Worm (Caenorhabditis elegans) whole organism, young adult: ENCODE data around the gene C24H10.2.
A peak's percentile ranks its signal among the peaks of the same experiment; 100 is the strongest.

Source experiments
- B0019.2 ChIP-seq: fragments of 200-800 bp; sonication (Bioruptor generic); conservative IDR thresholded peaks from 2 replicates; pipeline ENCODE4 v1.3.6; 2022; ENCODE audit warnings: missing genetic modification reagents, missing genetic modification characterization, missing compliant biosample characterization
- F33H1.4 ChIP-seq: fragments of 200-800 bp; sonication (Bioruptor generic); IDR thresholded peaks from 2 replicates; pipeline ENCODE4 v1.3.6; 2022; ENCODE audit warnings: missing genetic modification reagents, missing genetic modification characterization, missing compliant biosample characterization
- F37B4.10 ChIP-seq: fragments of 200-800 bp; sonication (Bioruptor generic); IDR thresholded peaks from 2 replicates; pipeline ENCODE4 v1.3.6; 2022; ENCODE audit warnings: missing genetic modification characterization, missing compliant biosample characterization
- ccch-3 ChIP-seq: fragments of 200-800 bp; sonication (Bioruptor generic); optimal IDR thresholded peaks from 2 replicates; lab custom pipeline; 2018; ENCODE audit warnings: mild to moderate bottlenecking, missing genetic modification characterization, missing compliant biosample characterization
- ceh-27 ChIP-seq: fragments of 200-800 bp; sonication (Bioruptor generic); optimal IDR thresholded peaks from 2 replicates; lab custom pipeline; 2018; ENCODE audit warnings: mild to moderate bottlenecking, missing genetic modification characterization, moderate library complexity, missing compliant biosample characterization
- ceh-91 ChIP-seq: fragments of 200-800 bp; sonication (Bioruptor generic); IDR thresholded peaks from 2 replicates; pipeline ENCODE4 v1.3.6; 2022; ENCODE audit warnings: missing genetic modification reagents, missing genetic modification characterization, missing compliant biosample characterization
- die-1 ChIP-seq: sonication (generic microtip); optimal IDR thresholded peaks from 2 replicates; lab custom pipeline; 2016; ENCODE audit warnings: missing genotype, mild to moderate bottlenecking, missing genetic modification characterization, missing compliant biosample characterization
- dpff-1 ChIP-seq: sonication (generic microtip); optimal IDR thresholded peaks from 2 replicates; lab custom pipeline; 2017; ENCODE audit warnings: mild to moderate bottlenecking, missing genetic modification characterization, missing compliant biosample characterization
- egl-18 ChIP-seq: fragments of 200-800 bp; sonication (Bioruptor generic); IDR thresholded peaks from 2 replicates; pipeline ENCODE4 v1.3.6; 2022; ENCODE audit warnings: missing genetic modification reagents, missing genetic modification characterization, missing compliant biosample characterization
- egl-44 ChIP-seq: fragments of 200-800 bp; sonication (Bioruptor generic); IDR thresholded peaks from 2 replicates; pipeline ENCODE4 v1.3.6; 2022; ENCODE audit warnings: missing genetic modification reagents, missing genetic modification characterization, missing compliant biosample characterization
- ekl-4 ChIP-seq: fragments of 200-800 bp; sonication (Bioruptor generic); IDR thresholded peaks from 2 replicates; pipeline ENCODE4 v1.3.6; 2022; ENCODE audit warnings: missing genetic modification reagents, missing genetic modification characterization, missing compliant biosample characterization
- him-1 ChIP-seq: sonication (generic microtip); optimal IDR thresholded peaks from 2 replicates; lab custom pipeline; 2016; ENCODE audit warnings: missing genotype, missing genetic modification reagents, missing genetic modification characterization, missing compliant biosample characterization
- hrde-1 ChIP-seq: sonication (generic microtip); optimal IDR thresholded peaks from 2 replicates; lab custom pipeline; 2016; ENCODE audit warnings: missing genetic modification characterization, mild to moderate bottlenecking, missing compliant biosample characterization, moderate library complexity, missing genotype, missing genetic modification reagents, borderline replicate concordance
- lag-1 ChIP-seq: fragments of 200-800 bp; sonication (Bioruptor generic); IDR thresholded peaks from 2 replicates; pipeline ENCODE4 v1.3.6; 2022; ENCODE audit warnings: missing genetic modification reagents, missing genetic modification characterization, missing compliant biosample characterization
- let-526 ChIP-seq: fragments of 200-800 bp; sonication (Bioruptor generic); IDR thresholded peaks from 2 replicates; pipeline ENCODE4 v1.3.6; 2022; ENCODE audit warnings: missing genetic modification reagents, missing genetic modification characterization, missing compliant biosample characterization
- madf-3 ChIP-seq: fragments of 200-800 bp; sonication (Bioruptor generic); IDR thresholded peaks from 2 replicates; pipeline ENCODE4 v1.3.6; 2022; ENCODE audit warnings: missing genetic modification reagents, missing genetic modification characterization, missing compliant biosample characterization
- madf-8 ChIP-seq: fragments of 200-800 bp; sonication (Bioruptor generic); conservative IDR thresholded peaks from 2 replicates; pipeline ENCODE4 v1.3.6; 2022; ENCODE audit warnings: missing genetic modification reagents, missing genetic modification characterization, missing compliant biosample characterization
- mcd-1 ChIP-seq: fragments of 200-800 bp; sonication (Bioruptor generic); IDR thresholded peaks from 2 replicates; pipeline ENCODE4 v1.3.6; 2022; ENCODE audit warnings: missing genetic modification reagents, missing genetic modification characterization, missing compliant biosample characterization
- mes-4 ChIP-seq: sonication (generic microtip); optimal IDR thresholded peaks from 2 replicates; lab custom pipeline; 2016; ENCODE audit warnings: missing genotype, missing genetic modification characterization, missing compliant biosample characterization
- mxl-1 ChIP-seq: sonication (generic microtip); optimal IDR thresholded peaks from 2 replicates; lab custom pipeline; 2016; ENCODE audit warnings: missing genetic modification characterization, missing compliant biosample characterization
- nfya-1 ChIP-seq: sonication (generic microtip); optimal IDR thresholded peaks from 2 replicates; lab custom pipeline; 2017; ENCODE audit warnings: antibody characterized with exemption, missing compliant biosample characterization, missing genetic modification characterization, borderline replicate concordance; ENCODE audit not compliant: insufficient read depth
- nfyb-1 ChIP-seq: fragments of 200-800 bp; sonication (Bioruptor generic); IDR thresholded peaks from 2 replicates; pipeline ENCODE4 v1.3.6; 2022; ENCODE audit warnings: missing genetic modification reagents, missing genetic modification characterization, missing compliant biosample characterization
- nhr-120 ChIP-seq: fragments of 200-800 bp; sonication (Bioruptor generic); IDR thresholded peaks from 2 replicates; pipeline ENCODE4 v1.3.6; 2022; ENCODE audit warnings: missing genetic modification characterization, missing compliant biosample characterization
- nhr-90 ChIP-seq: sonication (generic microtip); optimal IDR thresholded peaks from 2 replicates; lab custom pipeline; 2016; ENCODE audit warnings: missing genotype, mild to moderate bottlenecking, missing genetic modification characterization, missing compliant biosample characterization
- pbrm-1 ChIP-seq: fragments of 200-800 bp; sonication (Bioruptor generic); IDR thresholded peaks from 2 replicates; pipeline ENCODE4 v1.3.6; 2022; ENCODE audit warnings: missing genetic modification reagents, missing genetic modification characterization, missing compliant biosample characterization
- repo-1 ChIP-seq: sonication (generic microtip); optimal IDR thresholded peaks from 2 replicates; lab custom pipeline; 2017; ENCODE audit warnings: mild to moderate bottlenecking, missing genetic modification characterization, missing compliant biosample characterization
- rpc-1 ChIP-seq, 2 experiments: fragments of 150-350 bp in 1 of 2; sonication (generic microtip) in 1 of 2; optimal IDR thresholded peaks; 2 replicates each; lab custom pipeline; 2014 to 2018; ENCODE audit warnings: missing biosample characterization in 1 of 2, missing genetic modification characterization in 1 of 2, missing genetic modification reagents in 1 of 2, missing genotype in 1 of 2
- snpc-4 ChIP-seq, 5 experiments: fragments of 150-350 bp in 1 of 5; sonication (generic microtip) in 4 of 5; optimal IDR thresholded peaks; 2 replicates each; lab custom pipeline; 2014 to 2018; ENCODE audit warnings: missing genetic modification characterization in 5 of 5, missing biosample characterization in 3 of 5, antibody characterized with exemption in 2 of 5, mild to moderate bottlenecking in 2 of 5, missing compliant biosample characterization in 2 of 5, missing genotype in 2 of 5, moderate library complexity in 2 of 5, missing genetic modification reagents in 1 of 5
- tbx-9 ChIP-seq: sonication (generic microtip); optimal IDR thresholded peaks from 2 replicates; lab custom pipeline; 2016; ENCODE audit warnings: borderline replicate concordance, missing genetic modification characterization, inconsistent platforms, missing compliant biosample characterization
- zim-3 ChIP-seq: sonication (generic microtip); optimal IDR thresholded peaks from 2 replicates; lab custom pipeline; 2017; ENCODE audit warnings: mild to moderate bottlenecking, missing genetic modification characterization, moderate library complexity, missing compliant biosample characterization
- ztf-25 ChIP-seq: fragments of 200-800 bp; sonication (Bioruptor generic); IDR thresholded peaks from 2 replicates; pipeline ENCODE4 v1.3.6; 2022; ENCODE audit warnings: missing genetic modification reagents, missing genetic modification characterization, missing compliant biosample characterization
- ztf-28 ChIP-seq: fragments of 200-800 bp; sonication (Bioruptor generic); IDR thresholded peaks from 2 replicates; pipeline ENCODE4 v1.3.6; 2022; ENCODE audit warnings: missing genetic modification reagents, missing genetic modification characterization, missing compliant biosample characterization

C24H10.2 gene

ce11 chrX:5022682-5023081, 41.7 kb upstream of the C24H10.2 start (continued):
- no peak for TF ChIP-seq B0019.2 (GFP tag; lab: Robert Waterston, UW)
- no peak for TF ChIP-seq dpff-1 (tag; lab: Kevin White, UChicago)
- peak; percentile 84 for TF ChIP-seq die-1
- peak; percentile 57 for TF ChIP-seq zim-3
- peak; percentile 23 for TF ChIP-seq mes-4 (tag; lab: Kevin White, UChicago)
- TF ChIP-seq rpc-1 (optimal IDR thresholded peaks at IDR 0.05; lab: Kevin White, UChicago) = peak; percentile 81
- TF ChIP-seq rpc-1 (tag; optimal IDR thresholded peaks at IDR 0.05; lab: Kevin White, UChicago) = peak; percentile 87
- TF ChIP-seq repo-1 (tag; lab: Kevin White, UChicago) = no peak
- peak; percentile 1 for TF ChIP-seq hrde-1 (tag; lab: Kevin White, UChicago)
- peak; percentile 83 for TF ChIP-seq nhr-90 (tag; lab: Kevin White, UChicago)
- TF ChIP-seq nfyb-1 (GFP tag; lab: Robert Waterston, UW) = peak; percentile 69
- TF ChIP-seq him-1 (tag; lab: Kevin White, UChicago) = peak; percentile 83
- peak; percentile 91 for TF ChIP-seq ztf-28
- peak; percentile 18 for TF ChIP-seq mxl-1 (tag; lab: Kevin White, UChicago)
- peak; percentile 90 for TF ChIP-seq pbrm-1 (GFP tag; lab: Robert Waterston, UW)
- TF ChIP-seq F37B4.10 (GFP tag; lab: Robert Waterston, UW) = no peak

DNA sequence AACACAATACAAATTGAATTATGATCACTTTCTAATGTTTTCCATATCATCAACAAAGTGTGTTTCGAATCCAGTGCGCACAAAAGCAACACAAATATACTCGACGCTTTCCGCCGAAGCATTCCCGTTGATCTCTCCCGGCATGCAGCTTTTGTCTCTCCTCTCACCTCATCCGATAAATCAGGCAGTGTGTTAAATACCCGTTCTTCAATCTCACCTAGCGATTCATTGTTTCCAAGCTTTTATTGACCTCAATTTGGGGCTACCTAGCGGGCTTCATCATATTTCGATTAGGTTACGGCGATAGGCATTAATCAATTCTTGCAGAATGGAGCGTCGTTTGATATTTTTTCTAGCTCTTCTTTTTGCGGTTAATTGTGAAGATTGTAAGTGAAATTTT, 40.1 kb upstream of the C24H10.2 start, which contains the start of gene ZC449.1:
Gene ZC449.1 (plus strand): TSS at position 121 of the 400 bp plus-strand sequence.
- TF ChIP-seq die-1 (no peak), tbx-9 (no peak), lag-1 (GFP tag; lab: Robert Waterston, UW) (no peak)

ce11 chrX:5026461-5026860, 37.9 kb upstream of the C24H10.2 start:
- TF ChIP-seq let-526 (GFP tag; lab: Robert Waterston, UW) (no peak), egl-44 (GFP tag; lab: Robert Waterston, UW) (no peak), rpc-1 (optimal IDR thresholded peaks at IDR 0.05; lab: Kevin White, UChicago) (no peak), rpc-1 (tag; optimal IDR thresholded peaks at IDR 0.05; lab: Kevin White, UChicago) (no peak), ceh-91 (no peak), snpc-4 (GFP tag; optimal IDR thresholded peaks at IDR 0.05; lab: Kevin White, UChicago) (no peak), snpc-4 (tag; optimal IDR thresholded peaks at IDR 0.05; lab: Kevin White, UChicago) (no peak), nhr-120 (GFP tag; lab: Robert Waterston, UW) (no peak), egl-18 (no peak), mxl-1 (tag; lab: Kevin White, UChicago) (no peak), ccch-3 (GFP tag; lab: Kevin White, UChicago) (no peak)
- TF ChIP-seq, all 124 proteins: peak for 0

DNA sequence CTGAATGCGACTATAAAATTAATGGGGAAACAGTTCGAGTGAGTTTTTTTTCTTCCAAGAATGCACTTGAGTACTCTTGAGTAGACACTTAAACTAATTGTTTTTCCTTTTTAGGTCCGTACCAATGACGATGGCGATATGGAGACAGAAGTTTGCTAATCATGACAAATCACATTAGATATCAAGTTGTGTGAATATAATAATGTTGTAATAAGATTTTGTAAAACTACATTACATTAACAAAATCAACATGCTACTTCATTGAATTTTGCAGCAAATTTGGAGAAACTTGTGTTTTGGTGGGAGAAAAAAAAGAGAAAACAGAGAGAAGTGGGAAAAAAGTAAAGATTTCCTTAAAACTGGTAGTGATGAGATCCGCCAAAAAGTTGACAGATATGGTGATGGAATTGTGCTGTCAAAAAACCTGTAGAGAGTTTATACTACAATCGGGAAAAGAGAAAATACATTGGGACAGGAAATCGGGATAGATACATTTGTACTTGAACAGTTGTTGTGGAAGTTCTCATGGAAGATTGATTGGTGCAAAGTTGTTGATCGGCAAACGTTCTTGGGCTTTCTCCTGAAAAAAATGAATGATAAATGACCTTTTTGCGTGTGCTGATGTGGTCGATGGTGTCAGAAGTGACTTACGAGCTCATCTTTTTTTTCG, 36.3 kb upstream of the C24H10.2 start:
- TF ChIP-seq ztf-25 (GFP tag; lab: Robert Waterston, UW) (no peak), ceh-27 (GFP tag; lab: Kevin White, UChicago) (peak; percentile 73)

- TF ChIP-seq ekl-4 (GFP tag; lab: Robert Waterston, UW) = no peak
- no peak for TF ChIP-seq madf-3 (GFP tag; lab: Robert Waterston, UW)
- TF ChIP-seq rpc-1 (optimal IDR thresholded peaks at IDR 0.05; lab: Kevin White, UChicago) = no peak
- no peak for TF ChIP-seq rpc-1 (tag; optimal IDR thresholded peaks at IDR 0.05; lab: Kevin White, UChicago)
- no peak for TF ChIP-seq mcd-1 (GFP tag; lab: Robert Waterston, UW)
- TF ChIP-seq F33H1.4 (GFP tag; lab: Robert Waterston, UW) = no peak
- no peak for TF ChIP-seq mes-4 (tag; lab: Kevin White, UChicago)
- no peak for TF ChIP-seq him-1 (tag; lab: Kevin White, UChicago)
- no peak for TF ChIP-seq nfya-1 (tag; lab: Kevin White, UChicago)
- no peak for TF ChIP-seq madf-8 (GFP tag; lab: Robert Waterston, UW)
Measured at ce11 chrX:5028593-5028955, 35.8 kb upstream of the C24H10.2 start.
